Worm (Caenorhabditis elegans): ENCODE measurements around the gene nlp-101.

Gene nlp-101

ce11 chrX:7798248-7799020 lies 40.2 kb upstream of the nlp-101 start, which contains the start of gene adm-4:
adm-4 (minus strand) TSS chrX:7798298.
- peak in 1 of 2 experiments; percentile 59 for TF ChIP-seq lsy-2 (tag; optimal IDR thresholded peaks at IDR 0.05)
- peak; percentile 25 for TF ChIP-seq fos-1 (tag; optimal IDR thresholded peaks at IDR 0.05)
- TF ChIP-seq ceh-16 (tag; optimal IDR thresholded peaks at IDR 0.05), result no peak
- no peak for TF ChIP-seq mbf-1 (tag; optimal IDR thresholded peaks at IDR 0.05)
- TF ChIP-seq Y55F3AM.14 (GFP tag; optimal IDR thresholded peaks at IDR 0.05), result no peak
- TF ChIP-seq nhr-25 (tag; optimal IDR thresholded peaks at IDR 0.05), result peak; percentile 9
- TF ChIP-seq egl-27 (tag; optimal IDR thresholded peaks at IDR 0.05), result no peak
- no peak for TF ChIP-seq ama-1 (optimal IDR thresholded peaks at IDR 0.05)
- TF ChIP-seq C34F6.9 (tag; optimal IDR thresholded peaks at IDR 0.05), result peak; percentile 40
- TF ChIP-seq nhr-23 (tag; optimal IDR thresholded peaks at IDR 0.05), result no peak
- peak; percentile 53 for TF ChIP-seq F13H6.1 (tag; optimal IDR thresholded peaks at IDR 0.05)
- TF ChIP-seq sma-9 (GFP tag; optimal IDR thresholded peaks at IDR 0.05), result peak; percentile 47
- TF ChIP-seq sma-9 (tag; optimal IDR thresholded peaks at IDR 0.05), result no peak
- no peak for TF ChIP-seq nhr-12 (tag; optimal IDR thresholded peaks at IDR 0.05)
- peak; percentile 50 for TF ChIP-seq sma-3 (GFP tag; optimal IDR thresholded peaks at IDR 0.05)
- TF ChIP-seq peb-1 (tag; optimal IDR thresholded peaks at IDR 0.05), result no peak
- TF ChIP-seq unc-62 (GFP tag; optimal IDR thresholded peaks at IDR 0.05), result no peak
- peak; percentile 30 for TF ChIP-seq crh-2 (tag; optimal IDR thresholded peaks at IDR 0.05)
- TF ChIP-seq nhr-129 (tag; optimal IDR thresholded peaks at IDR 0.05), result peak; percentile 35
- TF ChIP-seq ztf-1 (GFP tag; conservative IDR thresholded peaks at IDR 0.05), result no peak

DNA sequence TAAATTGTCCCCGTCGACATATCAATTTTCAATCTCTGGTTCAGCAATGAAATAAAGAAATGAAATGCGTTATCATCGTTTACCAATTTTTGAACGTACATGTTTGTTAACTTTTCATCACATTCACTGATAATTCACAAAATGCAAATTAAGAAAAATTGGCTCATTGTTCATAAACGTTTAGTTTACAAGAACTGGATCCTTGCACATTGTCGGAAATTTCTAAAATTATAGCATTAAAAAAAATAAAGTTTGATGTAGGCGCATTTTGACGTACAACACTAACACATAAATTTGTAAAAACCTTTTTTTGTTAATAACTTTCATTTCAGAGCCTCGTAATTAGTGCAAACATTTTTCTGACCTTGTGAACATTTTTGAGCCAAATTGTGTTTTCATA lies 39.0 kb upstream of the nlp-101 start, which contains the start of gene gpx-7:
Gene gpx-7 (minus strand): TSS at position 101 of the 400 bp plus-strand sequence.
- TF ChIP-seq ZK546.5 (tag; optimal IDR thresholded peaks at IDR 0.05) (no peak), unc-55 (GFP tag; optimal IDR thresholded peaks at IDR 0.05) (no peak), fos-1 (tag; optimal IDR thresholded peaks at IDR 0.05) (peak; percentile 12)

DNA sequence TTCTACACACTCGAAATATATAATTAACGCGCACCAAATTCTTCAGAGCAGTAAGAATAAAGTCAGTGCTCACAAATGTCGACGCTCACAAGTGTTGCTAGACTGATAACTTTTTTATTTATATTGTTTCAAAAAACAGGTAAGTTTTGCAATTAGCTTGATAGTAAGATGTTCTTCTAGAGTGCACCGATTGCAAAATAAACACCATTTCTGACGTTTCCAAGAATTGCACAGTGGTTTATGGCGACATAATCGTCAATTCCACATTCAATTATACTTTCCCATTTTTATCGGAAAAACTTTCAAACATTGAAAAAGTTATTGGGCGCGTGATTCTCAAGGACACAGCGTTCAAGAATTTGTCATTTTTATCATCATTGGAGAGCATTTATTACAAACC lies 38.3 kb upstream of the nlp-101 start:
- no peak for TF ChIP-seq lsy-2 (tag; optimal IDR thresholded peaks at IDR 0.05)
- TF ChIP-seq elt-3 (tag; optimal IDR thresholded peaks at IDR 0.05), result no peak
- TF ChIP-seq aly-2 (tag; optimal IDR thresholded peaks at IDR 0.05), result no peak
- TF ChIP-seq mab-5 (tag; optimal IDR thresholded peaks at IDR 0.05), result no peak
- TF ChIP-seq sma-9 (GFP tag; optimal IDR thresholded peaks at IDR 0.05), result no peak
- TF ChIP-seq sma-9 (tag; optimal IDR thresholded peaks at IDR 0.05), result no peak
- TF ChIP-seq nhr-12 (tag; optimal IDR thresholded peaks at IDR 0.05), result no peak

ce11 chrX:7808388-7808787 lies 30.3 kb upstream of the nlp-101 start:
- TF ChIP-seq nhr-77 (tag; optimal IDR thresholded peaks at IDR 0.05), result no peak
- TF ChIP-seq mdl-1 (tag; optimal IDR thresholded peaks at IDR 0.05), result no peak
- TF ChIP-seq nhr-21 (tag; optimal IDR thresholded peaks at IDR 0.05), result no peak
- TF ChIP-seq ceh-16 (tag; optimal IDR thresholded peaks at IDR 0.05), result no peak
- TF ChIP-seq dmd-4 (tag; optimal IDR thresholded peaks at IDR 0.05), result no peak
- TF ChIP-seq aly-2 (tag; optimal IDR thresholded peaks at IDR 0.05), result no peak
- no peak for TF ChIP-seq elt-3 (tag; optimal IDR thresholded peaks at IDR 0.05)
- TF ChIP-seq nhr-25 (tag; optimal IDR thresholded peaks at IDR 0.05), result no peak
- no peak for TF ChIP-seq crh-2 (tag; optimal IDR thresholded peaks at IDR 0.05)
- TF ChIP-seq sma-3 (GFP tag; optimal IDR thresholded peaks at IDR 0.05), result no peak
- TF ChIP-seq unc-62 (GFP tag; optimal IDR thresholded peaks at IDR 0.05), result no peak
- TF ChIP-seq peb-1 (tag; optimal IDR thresholded peaks at IDR 0.05), result no peak
- no peak for TF ChIP-seq ztf-1 (GFP tag; conservative IDR thresholded peaks at IDR 0.05)
- no peak for TF ChIP-seq nhr-11 (tag; optimal IDR thresholded peaks at IDR 0.05)
- TF ChIP-seq nhr-12 (tag; optimal IDR thresholded peaks at IDR 0.05), result no peak
- TF ChIP-seq sma-9 (GFP tag; optimal IDR thresholded peaks at IDR 0.05), result no peak
- no peak for TF ChIP-seq sma-9 (tag; optimal IDR thresholded peaks at IDR 0.05)
- no peak for TF ChIP-seq Y55F3AM.14 (GFP tag; optimal IDR thresholded peaks at IDR 0.05)
- TF ChIP-seq mab-5 (tag; optimal IDR thresholded peaks at IDR 0.05), result no peak
- no peak for TF ChIP-seq R02D3.7 (tag; optimal IDR thresholded peaks at IDR 0.05)

DNA sequence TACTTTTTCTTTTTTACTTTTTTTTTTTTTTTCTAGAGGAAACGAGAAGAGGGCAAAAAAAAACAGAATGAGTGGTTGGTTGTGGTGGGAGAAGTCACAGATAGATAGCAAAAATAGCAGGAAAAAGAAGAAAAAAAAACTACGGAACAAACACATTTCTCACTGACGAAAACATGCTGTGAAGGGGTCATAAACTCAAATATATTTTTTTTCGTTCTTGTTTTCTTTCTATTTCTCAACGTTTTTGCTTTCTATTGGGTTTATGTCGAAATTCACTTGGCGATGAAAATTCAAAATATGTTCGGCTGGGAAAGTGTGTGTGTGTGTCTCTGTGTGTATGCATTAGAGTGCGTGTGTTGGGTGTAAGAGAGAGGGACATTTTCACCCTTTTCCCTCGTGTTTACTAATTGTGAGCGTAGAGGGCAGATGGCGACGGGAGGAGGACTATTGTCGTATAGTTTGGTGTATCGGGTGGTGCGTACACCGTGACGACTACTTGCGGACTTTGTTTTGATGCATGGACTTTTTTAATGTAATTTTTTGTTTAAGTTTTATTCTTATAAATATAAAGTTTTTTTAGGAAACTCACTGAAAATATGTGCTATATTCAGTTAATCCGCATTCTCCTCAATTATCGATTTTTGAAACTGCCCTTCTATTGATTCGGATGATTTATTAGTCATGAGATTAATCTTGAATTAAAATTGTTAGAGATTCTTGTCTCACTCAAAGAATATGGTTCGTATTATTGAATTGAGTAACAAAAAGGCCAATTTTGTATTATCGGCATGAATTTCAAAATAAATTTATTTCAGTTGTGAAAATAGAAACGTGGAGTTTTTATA lies 29.1 kb upstream of the nlp-101 start:
- TF ChIP-seq elt-3 (tag; optimal IDR thresholded peaks at IDR 0.05) (no peak), nhr-77 (tag; optimal IDR thresholded peaks at IDR 0.05) (no peak), ceh-16 (tag; optimal IDR thresholded peaks at IDR 0.05) (peak; percentile 32), lin-39 (tag; optimal IDR thresholded peaks at IDR 0.05) (no peak), ztf-4 (tag; optimal IDR thresholded peaks at IDR 0.05) (peak; percentile 42), nhr-12 (tag; optimal IDR thresholded peaks at IDR 0.05) (no peak), nhr-21 (tag; optimal IDR thresholded peaks at IDR 0.05) (no peak), sma-9 (GFP tag; optimal IDR thresholded peaks at IDR 0.05) (peak; percentile 48), sma-9 (tag; optimal IDR thresholded peaks at IDR 0.05) (no peak), unc-39 (tag; optimal IDR thresholded peaks at IDR 0.05) (no peak), nhr-129 (tag; optimal IDR thresholded peaks at IDR 0.05) (peak; percentile 92), ztf-1 (GFP tag; conservative IDR thresholded peaks at IDR 0.05) (no peak), unc-62 (GFP tag; optimal IDR thresholded peaks at IDR 0.05) (no peak), alr-1 (tag; optimal IDR thresholded peaks at IDR 0.05) (no peak), mdl-1 (tag; optimal IDR thresholded peaks at IDR 0.05) (peak in 1 of 2 experiments; percentile 23), lsy-2 (tag; optimal IDR thresholded peaks at IDR 0.05) (peak; percentile 15 to 66), sem-4 (tag; optimal IDR thresholded peaks at IDR 0.05) (peak; percentile 29), dmd-4 (tag; optimal IDR thresholded peaks at IDR 0.05) (no peak), snpc-4 (tag; optimal IDR thresholded peaks at IDR 0.05) (no peak), nhr-11 (tag; optimal IDR thresholded peaks at IDR 0.05) (no peak), elt-1 (tag; optimal IDR thresholded peaks at IDR 0.05) (no peak), mbf-1 (tag; optimal IDR thresholded peaks at IDR 0.05) (no peak), skn-1 (tag; optimal IDR thresholded peaks at IDR 0.05) (no peak), crh-2 (tag; optimal IDR thresholded peaks at IDR 0.05) (peak; percentile 76)

All from whole organism, L2 larva.